Fruit fly (Drosophila melanogaster) whole organism, embryonic: ENCODE data around the gene PGRP-LA.

ENCODE experiments used
- CG10654 ChIP-seq: fragments of 200-800 bp; sonication (Bioruptor generic); optimal IDR thresholded peaks from 2 replicates; lab custom pipeline; 2016; ENCODE audit warnings: missing biosample characterization, missing genetic modification characterization
- CG12071 ChIP-seq: fragments of 200-800 bp; sonication (Bioruptor generic); optimal IDR thresholded peaks from 3 replicates; lab custom pipeline; 2018; ENCODE audit warnings: missing biosample characterization, mild to moderate bottlenecking, missing genetic modification characterization
- CG12219 ChIP-seq: fragments of 200-800 bp; sonication (Bioruptor generic); optimal IDR thresholded peaks from 3 replicates; lab custom pipeline; 2018; ENCODE audit warnings: missing biosample characterization, mild to moderate bottlenecking, missing genetic modification characterization
- CG13287 ChIP-seq: fragments of 200-800 bp; sonication (Bioruptor generic); IDR thresholded peaks from 2 replicates; pipeline ENCODE4 v1.3.6; 2022; ENCODE audit warnings: missing biosample characterization, missing genetic modification characterization; ENCODE audit not compliant: partially characterized antibody
- CG13296 ChIP-seq: fragments of 200-800 bp; sonication (Bioruptor generic); optimal IDR thresholded peaks from 3 replicates; lab custom pipeline; 2018; ENCODE audit warnings: missing biosample characterization, mild to moderate bottlenecking, missing genetic modification characterization
- CG13894 ChIP-seq: fragments of 200-800 bp; sonication (Bioruptor generic); optimal IDR thresholded peaks from 3 replicates; lab custom pipeline; 2018; ENCODE audit warnings: missing biosample characterization, mild to moderate bottlenecking, missing genetic modification characterization, moderate library complexity
- CG14965 ChIP-seq: fragments of 200-800 bp; sonication (Bioruptor generic); optimal IDR thresholded peaks from 2 replicates; lab custom pipeline; 2016; ENCODE audit warnings: missing biosample characterization, missing genetic modification characterization, borderline replicate concordance
- CG15514 ChIP-seq: fragments of 200-800 bp; sonication (Bioruptor generic); optimal IDR thresholded peaks from 3 replicates; lab custom pipeline; 2017; ENCODE audit warnings: missing biosample characterization, missing genetic modification characterization, mild to moderate bottlenecking, moderate library complexity, missing genetic modification reagents
- CG15601 ChIP-seq: fragments of 200-800 bp; sonication (Bioruptor generic); optimal IDR thresholded peaks from 3 replicates; lab custom pipeline; 2019; ENCODE audit warnings: missing biosample characterization, mild to moderate bottlenecking, missing genetic modification characterization, moderate library complexity
- CG1647 ChIP-seq: fragments of 200-800 bp; sonication (Bioruptor generic); optimal IDR thresholded peaks from 3 replicates; lab custom pipeline; 2016; ENCODE audit warnings: missing biosample characterization, missing genetic modification characterization
- CG17359 ChIP-seq: fragments of 200-800 bp; sonication (Bioruptor generic); optimal IDR thresholded peaks from 3 replicates; lab custom pipeline; 2018; ENCODE audit warnings: missing biosample characterization, mild to moderate bottlenecking, missing genetic modification characterization, moderate library complexity
- CG18764 ChIP-seq: fragments of 200-800 bp; sonication (Bioruptor generic); optimal IDR thresholded peaks from 3 replicates; lab custom pipeline; 2016; ENCODE audit warnings: missing biosample characterization, missing genetic modification characterization
- CG30020 ChIP-seq: fragments of 200-800 bp; optimal IDR thresholded peaks from 2 replicates; lab custom pipeline; 2019; ENCODE audit warnings: missing biosample characterization, mild to moderate bottlenecking, missing genetic modification characterization, moderate library complexity
- CG34224 ChIP-seq: fragments of 200-800 bp; sonication (Bioruptor generic); IDR thresholded peaks from 3 replicates; pipeline ENCODE4 v1.3.6; 2022; ENCODE audit warnings: missing biosample characterization, missing genetic modification characterization; ENCODE audit not compliant: partially characterized antibody
- CG34376 ChIP-seq: fragments of 200-800 bp; sonication (Bioruptor generic); optimal IDR thresholded peaks from 2 replicates; lab custom pipeline; 2018; ENCODE audit warnings: missing biosample characterization, mild to moderate bottlenecking, missing genetic modification characterization
- CG6254 ChIP-seq: fragments of 200-800 bp; sonication (Bioruptor generic); optimal IDR thresholded peaks from 3 replicates; lab custom pipeline; 2017; ENCODE audit warnings: mild to moderate bottlenecking, missing biosample characterization, missing genetic modification reagents, missing genetic modification characterization
- CG7271 ChIP-seq: fragments of 200-800 bp; sonication (Bioruptor generic); optimal IDR thresholded peaks from 2 replicates; lab custom pipeline; 2018; ENCODE audit warnings: missing biosample characterization, mild to moderate bottlenecking, missing genetic modification characterization, moderate library complexity
- CG7556 ChIP-seq: fragments of 200-800 bp; sonication (Bioruptor generic); optimal IDR thresholded peaks from 2 replicates; lab custom pipeline; 2017; ENCODE audit warnings: missing biosample characterization, mild to moderate bottlenecking, missing genetic modification characterization
- CG8478 ChIP-seq: fragments of >200 bp; optimal IDR thresholded peaks from 2 replicates; lab custom pipeline; 2018
- CG9609 ChIP-seq: fragments of 200-800 bp; sonication (Bioruptor generic); optimal IDR thresholded peaks from 3 replicates; lab custom pipeline; 2016; ENCODE audit warnings: missing biosample characterization, missing genetic modification characterization
- CTCF ChIP-seq: fragments of 200-800 bp; sonication (Bioruptor generic); optimal IDR thresholded peaks from 2 replicates; lab custom pipeline; 2017; ENCODE audit warnings: missing biosample characterization, mild to moderate bottlenecking, missing genetic modification characterization, moderate library complexity
- D19A ChIP-seq: fragments of 200-800 bp; optimal IDR thresholded peaks from 3 replicates; lab custom pipeline; 2019; ENCODE audit warnings: missing biosample characterization, mild to moderate bottlenecking, missing genetic modification characterization, moderate library complexity
- Dfd ChIP-seq, 2 experiments: fragments of >200 bp; optimal IDR thresholded peaks; 2 replicates each; lab custom pipeline; 2017; ENCODE audit warnings: missing biosample characterization in 2 of 2, missing genetic modification characterization in 2 of 2
- E2f1 ChIP-seq: fragments of 200-800 bp; sonication (Bioruptor generic); IDR thresholded peaks from 2 replicates; pipeline ENCODE4 v1.3.6; 2022; ENCODE audit warnings: missing biosample characterization, missing genetic modification characterization
- Fer1 ChIP-seq: fragments of 200-800 bp; sonication (Bioruptor generic); optimal IDR thresholded peaks from 2 replicates; lab custom pipeline; 2017; ENCODE audit warnings: missing biosample characterization, mild to moderate bottlenecking, missing genetic modification characterization
- Fer2 ChIP-seq: fragments of 200-800 bp; sonication (Bioruptor generic); optimal IDR thresholded peaks from 2 replicates; lab custom pipeline; 2018; ENCODE audit warnings: missing biosample characterization, mild to moderate bottlenecking, missing genetic modification characterization, moderate library complexity
- Hr78 ChIP-seq, 2 experiments: fragments of 200-800 bp in 1 of 2; fragments of >200 bp in 1 of 2; sonication (Bioruptor generic) in 1 of 2; optimal IDR thresholded peaks; 2 replicates each; lab custom pipeline; 2017 to 2019; ENCODE audit warnings: missing biosample characterization in 2 of 2, missing genetic modification characterization in 2 of 2, mild to moderate bottlenecking in 1 of 2, moderate library complexity in 1 of 2
- Jarid2 ChIP-seq: fragments of 200-800 bp; sonication (Bioruptor generic); optimal IDR thresholded peaks from 3 replicates; lab custom pipeline; 2017; ENCODE audit warnings: mild to moderate bottlenecking, missing biosample characterization, missing genetic modification reagents, missing genetic modification characterization
- MESR4 ChIP-seq: fragments of 200-800 bp; sonication (Bioruptor generic); optimal IDR thresholded peaks from 2 replicates; lab custom pipeline; 2018; ENCODE audit warnings: missing biosample characterization, mild to moderate bottlenecking, missing genetic modification characterization, moderate library complexity
- NC2β ChIP-seq: fragments of 200-800 bp; sonication (Bioruptor generic); optimal IDR thresholded peaks from 2 replicates; lab custom pipeline; 2016; ENCODE audit warnings: missing biosample characterization, missing genetic modification characterization
- Oli ChIP-seq: fragments of 200-800 bp; sonication (Bioruptor generic); optimal IDR thresholded peaks from 2 replicates; lab custom pipeline; 2018; ENCODE audit warnings: missing biosample characterization, mild to moderate bottlenecking, missing genetic modification characterization, moderate library complexity
- Pdp1 ChIP-seq, 2 experiments: fragments of 200-800 bp; sonication (Bioruptor generic); optimal IDR thresholded peaks; 3 replicates each; lab custom pipeline; 2016; ENCODE audit warnings: missing biosample characterization in 2 of 2, missing genetic modification characterization in 2 of 2, mild to moderate bottlenecking in 1 of 2, moderate library complexity in 1 of 2
- Ravus ChIP-seq: fragments of 200-800 bp; sonication (Bioruptor generic); IDR thresholded peaks from 2 replicates; pipeline ENCODE4 v1.3.6; 2022; ENCODE audit warnings: missing biosample characterization, missing genetic modification characterization
- Side ChIP-seq: fragments of 200-800 bp; sonication (Bioruptor generic); optimal IDR thresholded peaks from 2 replicates; lab custom pipeline; 2016; ENCODE audit warnings: missing biosample characterization, missing genetic modification characterization
- Spps ChIP-seq: fragments of 200-800 bp; sonication (Bioruptor generic); optimal IDR thresholded peaks from 2 replicates; lab custom pipeline; 2018; ENCODE audit warnings: missing biosample characterization, mild to moderate bottlenecking, missing genetic modification characterization
- az2 ChIP-seq: fragments of 200-800 bp; sonication (Bioruptor generic); optimal IDR thresholded peaks from 3 replicates; lab custom pipeline; 2016; ENCODE audit warnings: missing biosample characterization, missing genetic modification characterization
- chinmo ChIP-seq: fragments of 200-800 bp; sonication (Bioruptor generic); IDR thresholded peaks from 4 replicates; pipeline ENCODE4 v1.3.6; 2022; ENCODE audit warnings: missing biosample characterization, missing genetic modification characterization; ENCODE audit not compliant: partially characterized antibody
- crp ChIP-seq, 2 experiments: fragments of 200-800 bp; sonication (Bioruptor generic); optimal IDR thresholded peaks; 2 replicates in 1 of 2; 3 replicates in 1 of 2; lab custom pipeline; 2017; ENCODE audit warnings: missing biosample characterization in 2 of 2, missing genetic modification characterization in 2 of 2, mild to moderate bottlenecking in 1 of 2, moderate library complexity in 1 of 2
- fu2 ChIP-seq: fragments of 200-800 bp; sonication (Bioruptor generic); optimal IDR thresholded peaks from 2 replicates; lab custom pipeline; 2016; ENCODE audit warnings: missing biosample characterization, missing genetic modification characterization
- gce ChIP-seq: fragments of 200-800 bp; sonication (Bioruptor generic); IDR thresholded peaks from 3 replicates; pipeline ENCODE4 v1.3.6; 2022; ENCODE audit warnings: missing biosample characterization, missing genetic modification characterization
- gsb-n ChIP-seq: fragments of 200-800 bp; sonication (Bioruptor generic); optimal IDR thresholded peaks from 3 replicates; lab custom pipeline; 2018; ENCODE audit warnings: missing biosample characterization, mild to moderate bottlenecking, missing genetic modification characterization
- psq ChIP-seq: fragments of 200-800 bp; sonication (Bioruptor generic); optimal IDR thresholded peaks from 2 replicates; lab custom pipeline; 2017; ENCODE audit warnings: missing biosample characterization, missing genetic modification characterization
- row ChIP-seq: fragments of 200-800 bp; sonication (Bioruptor generic); IDR thresholded peaks from 3 replicates; pipeline ENCODE4 v1.3.6; 2022; ENCODE audit warnings: missing biosample characterization, missing genetic modification characterization
- sna ChIP-seq: fragments of 200-800 bp; sonication (Bioruptor generic); IDR thresholded peaks from 2 replicates; pipeline ENCODE4 v1.3.6; 2022; ENCODE audit warnings: missing biosample characterization, missing genetic modification characterization; ENCODE audit not compliant: partially characterized antibody
- so ChIP-seq: fragments of 200-800 bp; sonication (Bioruptor generic); IDR thresholded peaks from 3 replicates; pipeline ENCODE4 v1.3.6; 2022; ENCODE audit warnings: missing biosample characterization, missing genetic modification characterization
- sug ChIP-seq: fragments of 200-800 bp; optimal IDR thresholded peaks from 2 replicates; lab custom pipeline; 2019; ENCODE audit warnings: missing biosample characterization, mild to moderate bottlenecking, missing genetic modification characterization, moderate library complexity
- tin ChIP-seq: fragments of 200-800 bp; sonication (Bioruptor generic); optimal IDR thresholded peaks from 3 replicates; lab custom pipeline; 2016; ENCODE audit warnings: missing biosample characterization, missing genetic modification characterization
- usp ChIP-seq: fragments of >200 bp; optimal IDR thresholded peaks from 2 replicates; lab custom pipeline; 2017; ENCODE audit warnings: missing biosample characterization, missing genetic modification characterization

PGRP-LA gene

DNA sequence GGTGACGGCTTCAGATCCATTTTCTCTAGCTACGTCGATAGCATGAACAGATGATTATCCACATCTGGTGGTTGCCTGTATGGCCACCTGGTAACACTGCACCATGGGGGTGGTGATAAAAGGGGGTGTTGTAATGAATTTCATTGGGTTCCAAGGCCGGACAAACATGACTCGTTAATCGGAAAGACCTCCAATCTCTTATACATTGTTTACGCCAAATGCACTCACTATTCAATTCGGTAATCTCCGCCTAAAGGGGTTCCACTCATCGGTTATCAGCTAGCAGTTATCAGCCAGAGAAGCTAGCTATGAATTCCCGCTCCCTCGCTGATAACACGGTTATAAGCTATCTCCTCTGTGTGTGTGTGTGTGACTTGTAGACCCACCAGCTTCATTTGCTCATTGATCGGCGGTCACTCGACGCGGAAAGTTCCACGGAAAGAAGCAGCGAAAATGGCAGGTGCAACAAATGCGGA is 26.1 kb downstream of the PGRP-LA start, which contains the start of gene Pdxk (continued):
- TF ChIP-seq gce = peak; percentile 46; the same call in 1 of the 3 replicates
- TF ChIP-seq CG13296 = peak; percentile 70
- peak; percentile 31 for TF ChIP-seq Fer1 (GFP tag; lab: Kevin White, UChicago)
- TF ChIP-seq Jarid2 (GFP tag; lab: Kevin White, UChicago) = peak; percentile 24
- no peak for TF ChIP-seq CG17359 (tag; lab: Kevin White, UChicago)
- TF ChIP-seq MESR4 = peak; percentile 53
- TF ChIP-seq Hr78 (GFP tag; optimal IDR thresholded peaks at IDR 0.05; lab: Kevin White, UChicago) = peak in 1 of 2 experiments; percentile 65
- peak; percentile 77; the same call in 3 of the 4 replicates for TF ChIP-seq chinmo (GFP tag; lab: Robert Waterston, UW)
- peak; percentile 40; the same call in 1 of the 3 replicates for TF ChIP-seq so (GFP tag; lab: Robert Waterston, UW)
- TF ChIP-seq CG6254 (GFP tag; lab: Kevin White, UChicago) = peak; percentile 15
- peak; percentile 10; the same call in 1 of the 2 replicates for TF ChIP-seq E2f1 (GFP tag; lab: Robert Waterston, UW)
- TF ChIP-seq CG12071 (GFP tag; lab: Kevin White, UChicago) = peak; percentile 22
- TF ChIP-seq sna (GFP tag; lab: Robert Waterston, UW) = 0 out of 2 replicates have a peak, but pooled peaks have one; percentile 34

DNA sequence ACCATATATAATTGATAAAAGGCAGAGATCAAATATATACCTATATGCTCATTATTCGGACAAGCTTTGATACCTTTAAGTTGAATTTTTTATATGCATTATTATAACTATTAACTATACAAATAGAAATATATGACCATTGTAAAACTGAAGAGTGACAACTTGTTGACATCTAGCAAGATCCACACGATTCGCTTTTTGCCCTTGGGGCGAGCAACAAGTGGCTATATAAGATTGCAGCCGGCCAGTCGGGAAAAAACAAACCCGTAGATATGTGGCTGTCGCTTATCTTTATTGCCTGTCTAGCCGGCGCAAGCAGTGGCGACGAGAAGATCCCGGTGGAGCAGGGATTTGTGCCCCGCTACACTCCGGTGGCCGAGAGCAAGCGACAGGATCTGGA is 27.8 kb downstream of the PGRP-LA start, which contains the start of gene CG34456:
CG34456 (plus strand) TSS at position 215 of the 400 bp plus-strand sequence.
- TF ChIP-seq CG7271 (no peak), CG13296 (peak; percentile 26), CG13894 (peak; percentile 2), CG10654 (GFP tag; lab: Kevin White, UChicago) (no peak), CG9609 (GFP tag; lab: Kevin White, UChicago) (no peak), fu2 (GFP tag; lab: Kevin White, UChicago) (no peak), az2 (GFP tag; lab: Kevin White, UChicago) (no peak), sug (tag; lab: Kevin White, UChicago) (peak; percentile 9), NC2β (GFP tag; lab: Kevin White, UChicago) (no peak), CG18764 (GFP tag; lab: Kevin White, UChicago) (no peak), row (GFP tag; lab: Robert Waterston, UW) (no peak), CG1647 (no peak), CG34376 (GFP tag; lab: Kevin White, UChicago) (peak; percentile 25), Dfd (GFP tag; optimal IDR thresholded peaks at IDR 0.05; lab: Kevin White, UChicago) (no peak), D19A (tag; lab: Kevin White, UChicago) (no peak), tin (GFP tag; lab: Kevin White, UChicago) (no peak), CG8478 (lab: Kevin White, UChicago) (no peak), usp (GFP tag; lab: Kevin White, UChicago) (no peak)

DNA sequence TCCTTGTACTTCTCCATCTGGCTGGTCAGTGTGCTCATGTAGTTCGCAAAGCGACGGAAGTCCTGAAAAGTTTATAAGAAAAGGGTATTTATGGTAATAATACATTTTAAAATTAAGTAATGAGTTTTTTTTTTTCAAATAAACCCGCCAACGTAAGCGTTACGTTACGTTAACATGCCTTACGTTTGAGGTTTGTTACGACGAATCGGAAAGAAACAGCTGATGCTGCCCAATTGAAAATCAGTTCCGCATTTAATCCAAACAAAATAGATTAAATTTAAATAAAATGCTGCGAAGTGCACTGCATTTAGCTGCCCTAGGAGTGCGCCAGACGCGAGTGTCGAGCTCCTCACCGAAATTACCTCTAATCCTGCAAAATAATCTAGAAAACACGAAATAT is 30.0 kb downstream of the PGRP-LA start, which contains the start of gene mRRF1:
mRRF1 (plus strand) TSS at position 220 of the 400 bp plus-strand sequence.
- peak; percentile 40 for TF ChIP-seq CG15514 (GFP tag; lab: Kevin White, UChicago)
- no peak for TF ChIP-seq CG14965 (GFP tag; lab: Kevin White, UChicago)
- peak in 1 of 2 experiments; percentile 80 for TF ChIP-seq crp (GFP tag; optimal IDR thresholded peaks at IDR 0.05; lab: Kevin White, UChicago)
- no peak for TF ChIP-seq Oli
- peak; percentile 35; the same call in 1 of the 3 replicates for TF ChIP-seq CG34224 (GFP tag; lab: Robert Waterston, UW)
- TF ChIP-seq Pdp1 (GFP tag; optimal IDR thresholded peaks at IDR 0.05; lab: Kevin White, UChicago) = peak in 1 of 2 experiments; percentile 66
- TF ChIP-seq CTCF = no peak
- peak; percentile 76 for TF ChIP-seq CG17359 (tag; lab: Kevin White, UChicago)
- no peak for TF ChIP-seq CG30020 (tag; lab: Kevin White, UChicago)
- TF ChIP-seq psq (GFP tag; lab: Kevin White, UChicago) = no peak
- no peak for TF ChIP-seq Side
- peak; percentile 36; the same call in 1 of the 2 replicates for TF ChIP-seq CG13287 (GFP tag; lab: Robert Waterston, UW)
- TF ChIP-seq Spps (tag; lab: Kevin White, UChicago) = no peak
- no peak for TF ChIP-seq Fer2
- TF ChIP-seq gsb-n = peak; percentile 9
- TF ChIP-seq Ravus (GFP tag; lab: Robert Waterston, UW) = no peak
- TF ChIP-seq CG12219 (GFP tag; lab: Kevin White, UChicago) = no peak
- no peak for TF ChIP-seq CG7556 (GFP tag; lab: Kevin White, UChicago)
- no peak for TF ChIP-seq CG15601 (tag; lab: Kevin White, UChicago)
